Worm (Caenorhabditis elegans): ENCODE data around the gene idpp-12.

Gene idpp-12

DNA sequence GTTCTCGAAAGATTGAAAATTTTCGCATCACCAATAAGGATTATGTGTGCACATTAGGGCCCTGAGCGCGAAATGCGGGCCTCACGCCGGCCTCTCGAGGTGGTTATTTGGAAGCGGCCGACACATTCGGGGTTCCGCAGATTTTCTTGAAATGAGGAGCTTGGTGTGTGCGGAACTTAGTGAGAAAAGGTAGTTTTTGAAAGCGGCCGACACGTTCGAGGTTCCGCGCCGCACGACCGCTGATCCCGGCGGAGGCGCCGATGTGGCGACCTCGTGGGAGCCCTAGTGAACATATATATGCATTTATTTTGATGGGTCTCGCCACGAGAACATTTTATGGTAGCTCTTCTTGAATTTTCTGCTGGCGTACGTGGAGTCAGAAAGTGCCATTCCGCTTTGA lies 36.9 kb upstream of the idpp-12 start:
- TF ChIP-seq ceh-82 (tag; optimal IDR thresholded peaks at IDR 0.05): no peak
- no peak for TF ChIP-seq nhr-19 (GFP tag; conservative IDR thresholded peaks at IDR 0.05)
- TF ChIP-seq nhr-85 (tag): no peak
- no peak for TF ChIP-seq F16B12.6 (tag; optimal IDR thresholded peaks at IDR 0.05)
- no peak for TF ChIP-seq ceh-63 (GFP tag; optimal IDR thresholded peaks at IDR 0.05)

DNA sequence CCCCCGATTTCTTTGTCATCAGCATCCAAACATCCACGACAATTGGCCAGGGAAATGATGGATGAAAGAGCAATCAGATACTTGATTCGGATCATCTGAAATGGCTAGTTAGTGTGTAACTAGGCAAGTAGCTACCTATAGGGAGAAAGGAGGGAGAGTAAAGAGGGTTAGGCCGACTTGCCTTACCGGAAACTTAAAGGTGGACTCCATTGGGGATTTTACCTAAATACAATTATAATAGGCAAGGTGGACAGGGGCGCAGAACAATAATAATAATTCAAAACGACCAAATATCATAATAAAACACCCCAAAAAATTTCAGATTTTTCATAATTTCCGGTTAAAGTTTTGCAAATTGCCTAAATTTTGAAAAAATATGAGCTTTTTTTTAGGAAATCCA lies 36.2 kb upstream of the idpp-12 start, which contains the start of gene clec-173:
Gene clec-173, minus strand, starts transcription at position 101 of the 400 bp plus-strand sequence.
- no peak for TF ChIP-seq efl-3 (GFP tag; optimal IDR thresholded peaks at IDR 0.05)
- TF ChIP-seq nhr-20 (tag; optimal IDR thresholded peaks at IDR 0.05): no peak
- no peak for TF ChIP-seq nhr-28 (tag; optimal IDR thresholded peaks at IDR 0.05)
- TF ChIP-seq ces-1 (GFP tag; optimal IDR thresholded peaks at IDR 0.05): no peak
- TF ChIP-seq elt-3 (tag; optimal IDR thresholded peaks at IDR 0.05): no peak
- TF ChIP-seq lin-15B (tag; optimal IDR thresholded peaks at IDR 0.05): no peak
- TF ChIP-seq irx-1 (tag; optimal IDR thresholded peaks at IDR 0.05): no peak
- TF ChIP-seq nhr-77 (tag; optimal IDR thresholded peaks at IDR 0.05): no peak

DNA sequence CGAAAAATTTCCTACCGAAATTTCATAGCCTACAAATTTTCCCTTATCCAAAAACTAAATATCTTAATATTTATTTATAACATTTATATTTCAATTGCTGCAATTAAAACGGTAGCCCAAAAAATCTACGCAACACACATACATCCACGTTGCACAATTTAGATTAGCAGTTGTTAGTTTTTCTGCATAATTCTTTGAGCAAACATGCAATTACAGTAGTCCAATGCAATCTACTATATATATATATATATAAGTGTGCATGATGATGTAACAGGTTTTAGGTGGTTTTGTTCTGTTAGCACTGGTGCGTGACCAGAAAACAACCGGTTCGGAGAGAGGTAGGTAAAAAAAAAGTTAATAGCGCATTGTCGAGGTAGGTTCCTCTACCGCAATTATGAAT lies 32.4 kb upstream of the idpp-12 start:
- TF ChIP-seq efl-1 (optimal IDR thresholded peaks at IDR 0.05) (no peak), efl-1 (GFP tag; optimal IDR thresholded peaks at IDR 0.05 in 1 of 2) (no peak), mef-2 (tag; optimal IDR thresholded peaks at IDR 0.05) (no peak), mab-9 (GFP tag; IDR thresholded peaks at IDR 0.05) (no peak), elt-3 (tag; optimal IDR thresholded peaks at IDR 0.05) (no peak), snpc-4 (tag; optimal IDR thresholded peaks at IDR 0.05) (no peak), unc-62 (GFP tag; optimal IDR thresholded peaks at IDR 0.05) (no peak), unc-130 (tag; optimal IDR thresholded peaks at IDR 0.05) (no peak), lir-3 (tag; optimal IDR thresholded peaks at IDR 0.05; ENCODE audit: poor library complexity) (no peak), lin-39 (tag; optimal IDR thresholded peaks at IDR 0.05) (no peak), nhr-84 (tag; optimal IDR thresholded peaks at IDR 0.05) (no peak), xbp-1 (tag; optimal IDR thresholded peaks at IDR 0.05) (no peak), dsc-1 (tag; optimal IDR thresholded peaks at IDR 0.05) (no peak), jun-1 (tag; optimal IDR thresholded peaks at IDR 0.05) (no peak), C16A3.4 (tag; optimal IDR thresholded peaks at IDR 0.05) (no peak), aly-2 (tag; optimal IDR thresholded peaks at IDR 0.05) (no peak), nhr-47 (tag; optimal IDR thresholded peaks at IDR 0.05) (no peak), nhr-11 (tag; optimal IDR thresholded peaks at IDR 0.05) (no peak)

DNA sequence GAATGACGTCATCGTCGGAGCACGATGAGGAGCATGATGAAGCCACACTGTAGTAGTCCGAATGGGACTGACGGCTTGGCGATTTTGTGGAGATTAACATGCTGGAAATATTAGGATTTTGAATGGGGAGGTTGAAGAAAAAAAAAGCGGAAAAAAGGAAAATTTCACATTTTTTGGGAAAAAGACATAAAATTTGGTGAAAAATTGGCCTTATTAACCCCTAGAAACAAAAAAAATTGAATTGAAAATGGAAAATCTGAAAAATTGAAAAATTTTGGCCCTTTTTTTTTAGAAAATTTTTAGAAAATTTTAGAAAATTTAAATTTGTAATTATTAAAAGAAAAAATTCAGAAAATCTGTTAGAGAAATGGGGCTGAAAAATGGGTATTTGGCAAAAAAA lies 30.5 kb upstream of the idpp-12 start, which contains the start of gene T26C12.3:
Gene T26C12.3, minus strand, starts transcription at position 101 of the 400 bp plus-strand sequence.
- TF ChIP-seq pax-3 (tag; optimal IDR thresholded peaks at IDR 0.05): no peak

DNA sequence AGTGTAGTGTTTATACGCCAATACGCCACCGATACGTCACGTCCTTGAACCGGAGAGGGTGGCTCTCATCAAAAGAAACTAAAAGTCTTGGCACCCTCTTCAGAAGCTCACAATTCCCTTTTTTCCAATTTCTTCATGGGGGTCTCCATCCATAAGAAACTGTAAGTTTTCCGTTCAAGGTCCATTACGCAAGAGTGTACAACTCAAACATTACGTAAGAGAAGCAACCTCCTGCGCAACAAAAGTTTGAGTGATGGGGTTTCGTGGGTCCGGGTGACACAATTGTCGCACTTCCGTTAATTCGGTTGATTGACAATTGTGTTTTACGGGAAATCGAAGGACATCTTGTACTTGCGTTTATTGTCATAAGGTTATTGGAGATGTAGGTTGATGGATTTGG lies 25.0 kb upstream of the idpp-12 start:
- no peak for TF ChIP-seq isw-1 (GFP tag; IDR thresholded peaks at IDR 0.05)
- TF ChIP-seq snpc-4 (tag; optimal IDR thresholded peaks at IDR 0.05): no peak
- no peak for TF ChIP-seq nhr-11 (tag; optimal IDR thresholded peaks at IDR 0.05)
- no peak for TF ChIP-seq dsc-1 (tag; optimal IDR thresholded peaks at IDR 0.05)
- TF ChIP-seq aly-2 (tag; optimal IDR thresholded peaks at IDR 0.05): no peak
- no peak for TF ChIP-seq elt-3 (tag; optimal IDR thresholded peaks at IDR 0.05)
- TF ChIP-seq mab-9 (GFP tag; IDR thresholded peaks at IDR 0.05): no peak
- TF ChIP-seq nhr-77 (tag; optimal IDR thresholded peaks at IDR 0.05): no peak
- TF ChIP-seq pag-3 (tag; optimal IDR thresholded peaks at IDR 0.05; ENCODE audit: borderline replicate concordance, insufficient read depth): no peak
- TF ChIP-seq nhr-20 (tag; optimal IDR thresholded peaks at IDR 0.05): no peak
- no peak for TF ChIP-seq nhr-12 (tag; optimal IDR thresholded peaks at IDR 0.05)
- no peak for TF ChIP-seq ces-1 (GFP tag; optimal IDR thresholded peaks at IDR 0.05)
- no peak for TF ChIP-seq unc-62 (GFP tag; optimal IDR thresholded peaks at IDR 0.05)
- TF ChIP-seq Y116A8C.19 (tag; optimal IDR thresholded peaks at IDR 0.05; ENCODE audit: borderline replicate concordance): no peak

Measured in whole organism, L1 larva.